Fruit fly (Drosophila melanogaster) whole organism, embryonic: ENCODE data around the gene Vha68-1.
A peak's percentile ranks its signal among the peaks of the same experiment; 100 is the strongest.

ENCODE experiments used
- ATbp ChIP-seq: fragments of 200-800 bp; sonication (Bioruptor generic); optimal IDR thresholded peaks from 2 replicates; lab custom pipeline; 2017; ENCODE audit warnings: missing biosample characterization, mild to moderate bottlenecking, missing genetic modification characterization, missing genetic modification reagents
- CG10147 ChIP-seq: fragments of 200-800 bp; sonication (Bioruptor generic); optimal IDR thresholded peaks from 2 replicates; lab custom pipeline; 2019; ENCODE audit warnings: missing biosample characterization, mild to moderate bottlenecking, missing genetic modification characterization, moderate library complexity
- CG11398 ChIP-seq: fragments of 200-800 bp; sonication (Bioruptor generic); optimal IDR thresholded peaks from 2 replicates; lab custom pipeline; 2016; ENCODE audit warnings: missing biosample characterization, missing genetic modification characterization
- CG12219 ChIP-seq: fragments of 200-800 bp; sonication (Bioruptor generic); optimal IDR thresholded peaks from 3 replicates; lab custom pipeline; 2018; ENCODE audit warnings: missing biosample characterization, mild to moderate bottlenecking, missing genetic modification characterization
- CG12236 ChIP-seq: fragments of 200-800 bp; sonication (Bioruptor generic); optimal IDR thresholded peaks from 2 replicates; lab custom pipeline; 2016; ENCODE audit warnings: missing biosample characterization, missing genetic modification characterization
- CG13624 ChIP-seq: fragments of 200-800 bp; sonication (Bioruptor generic); optimal IDR thresholded peaks from 2 replicates; lab custom pipeline; 2016; ENCODE audit warnings: missing biosample characterization, missing genetic modification characterization
- CG13894 ChIP-seq: fragments of 200-800 bp; sonication (Bioruptor generic); optimal IDR thresholded peaks from 3 replicates; lab custom pipeline; 2018; ENCODE audit warnings: missing biosample characterization, mild to moderate bottlenecking, missing genetic modification characterization, moderate library complexity
- CG14014 ChIP-seq: fragments of 200-800 bp; sonication (Bioruptor generic); IDR thresholded peaks from 2 replicates; pipeline ENCODE4 v1.3.6; 2022; ENCODE audit warnings: missing biosample characterization, missing genetic modification characterization
- CG15514 ChIP-seq: fragments of 200-800 bp; sonication (Bioruptor generic); optimal IDR thresholded peaks from 3 replicates; lab custom pipeline; 2017; ENCODE audit warnings: missing biosample characterization, missing genetic modification characterization, mild to moderate bottlenecking, moderate library complexity, missing genetic modification reagents
- CG18262 ChIP-seq: fragments of 200-800 bp; optimal IDR thresholded peaks from 3 replicates; lab custom pipeline; 2019; ENCODE audit warnings: missing biosample characterization, mild to moderate bottlenecking, missing genetic modification characterization, moderate library complexity
- CG2129 ChIP-seq: fragments of 200-800 bp; sonication (Bioruptor generic); IDR thresholded peaks from 2 replicates; pipeline ENCODE4 v1.3.6; 2022; ENCODE audit warnings: missing biosample characterization, missing genetic modification characterization; ENCODE audit not compliant: partially characterized antibody
- CG2678 ChIP-seq: fragments of 200-800 bp; sonication (Bioruptor generic); optimal IDR thresholded peaks from 3 replicates; lab custom pipeline; 2019; ENCODE audit warnings: missing biosample characterization, mild to moderate bottlenecking, missing genetic modification characterization, moderate library complexity
- CG32767 ChIP-seq: fragments of 200-800 bp; sonication (Bioruptor generic); IDR thresholded peaks from 2 replicates; pipeline ENCODE4 v1.3.6; 2022; ENCODE audit warnings: missing biosample characterization, missing genetic modification characterization
- CG33213 ChIP-seq: fragments of 200-800 bp; sonication (Bioruptor generic); optimal IDR thresholded peaks from 3 replicates; lab custom pipeline; 2016; ENCODE audit warnings: missing biosample characterization, missing genetic modification characterization
- CG4404 ChIP-seq: fragments of 200-800 bp; sonication (Bioruptor generic); IDR thresholded peaks from 2 replicates; pipeline ENCODE4 v1.3.6; 2022; ENCODE audit warnings: missing biosample characterization, missing genetic modification characterization
- CG7839 ChIP-seq: fragments of 200-800 bp; sonication (Bioruptor generic); optimal IDR thresholded peaks from 3 replicates; lab custom pipeline; 2018; ENCODE audit warnings: missing biosample characterization, mild to moderate bottlenecking, missing genetic modification characterization, moderate library complexity
- CG7928 ChIP-seq: fragments of 200-800 bp; sonication (Bioruptor generic); optimal IDR thresholded peaks from 2 replicates; lab custom pipeline; 2017; ENCODE audit warnings: missing biosample characterization, mild to moderate bottlenecking, missing genetic modification characterization
- CG7963 ChIP-seq: fragments of 200-800 bp; sonication (Bioruptor generic); IDR thresholded peaks from 3 replicates; pipeline ENCODE4 v1.3.6; 2022; ENCODE audit warnings: missing biosample characterization, missing genetic modification characterization; ENCODE audit not compliant: partially characterized antibody
- CG8765 ChIP-seq: fragments of 200-800 bp; sonication (Bioruptor generic); IDR thresholded peaks from 2 replicates; pipeline ENCODE4 v1.3.6; 2022; ENCODE audit warnings: missing biosample characterization, missing genetic modification characterization
- CG9215 ChIP-seq: fragments of 200-800 bp; sonication (Bioruptor generic); IDR thresholded peaks from 2 replicates; pipeline ENCODE4 v1.3.6; 2022; ENCODE audit warnings: missing biosample characterization, missing genetic modification characterization
- D19B ChIP-seq: fragments of 200-800 bp; sonication (Bioruptor generic); optimal IDR thresholded peaks from 2 replicates; lab custom pipeline; 2017; ENCODE audit warnings: missing biosample characterization, mild to moderate bottlenecking, missing genetic modification characterization
- Ets97D ChIP-seq: fragments of 200-800 bp; sonication (Bioruptor generic); optimal IDR thresholded peaks from 3 replicates; lab custom pipeline; 2016; ENCODE audit warnings: missing biosample characterization, missing genetic modification characterization
- Hey ChIP-seq: fragments of 200-800 bp; sonication (Bioruptor generic); optimal IDR thresholded peaks from 3 replicates; lab custom pipeline; 2018; ENCODE audit warnings: missing biosample characterization, mild to moderate bottlenecking, missing genetic modification characterization
- Hr51 ChIP-seq, 2 experiments: fragments of 200-800 bp; sonication (Bioruptor generic); optimal IDR thresholded peaks; 2 replicates in 1 of 2; 3 replicates in 1 of 2; lab custom pipeline; 2016 to 2018; ENCODE audit warnings: missing biosample characterization in 2 of 2, missing genetic modification characterization in 2 of 2, mild to moderate bottlenecking in 1 of 2, moderate library complexity in 1 of 2
- Meics ChIP-seq: fragments of 200-800 bp; sonication (Bioruptor generic); optimal IDR thresholded peaks from 2 replicates; lab custom pipeline; 2017; ENCODE audit warnings: missing biosample characterization, mild to moderate bottlenecking, missing genetic modification characterization
- Myb ChIP-seq: fragments of 200-800 bp; sonication (Bioruptor generic); optimal IDR thresholded peaks from 2 replicates; lab custom pipeline; 2016; ENCODE audit warnings: missing biosample characterization, missing genetic modification characterization
- Tbp ChIP-seq: fragments of >200 bp; optimal IDR thresholded peaks from 2 replicates; lab custom pipeline; 2018; ENCODE audit warnings: missing biosample characterization, missing genetic modification characterization
- bcd ChIP-seq: fragments of 200-800 bp; sonication (Bioruptor generic); optimal IDR thresholded peaks from 2 replicates; lab custom pipeline; 2017; ENCODE audit warnings: missing biosample characterization, mild to moderate bottlenecking, missing genetic modification characterization
- bigmax ChIP-seq: fragments of 200-800 bp; sonication (Bioruptor generic); optimal IDR thresholded peaks from 2 replicates; lab custom pipeline; 2018; ENCODE audit warnings: missing biosample characterization, mild to moderate bottlenecking, missing genetic modification characterization
- caup ChIP-seq: fragments of 200-800 bp; sonication (Bioruptor generic); optimal IDR thresholded peaks from 3 replicates; lab custom pipeline; 2017; ENCODE audit warnings: missing biosample characterization, mild to moderate bottlenecking, missing genetic modification characterization, moderate library complexity; ENCODE audit not compliant: severe bottlenecking
- crp ChIP-seq, 2 experiments: fragments of 200-800 bp; sonication (Bioruptor generic); optimal IDR thresholded peaks; 2 replicates in 1 of 2; 3 replicates in 1 of 2; lab custom pipeline; 2017; ENCODE audit warnings: missing biosample characterization in 2 of 2, missing genetic modification characterization in 2 of 2, mild to moderate bottlenecking in 1 of 2, moderate library complexity in 1 of 2
- dimm ChIP-seq: fragments of 200-800 bp; sonication (Bioruptor generic); IDR thresholded peaks from 2 replicates; pipeline ENCODE4 v1.3.6; 2022; ENCODE audit warnings: missing biosample characterization, missing genetic modification characterization
- dmrt99B ChIP-seq: fragments of 200-800 bp; sonication (Bioruptor generic); optimal IDR thresholded peaks from 2 replicates; lab custom pipeline; 2018; ENCODE audit warnings: missing biosample characterization, mild to moderate bottlenecking, missing genetic modification characterization, moderate library complexity
- ems ChIP-seq: fragments of 200-800 bp; sonication (Bioruptor generic); optimal IDR thresholded peaks from 3 replicates; lab custom pipeline; 2016; ENCODE audit warnings: missing biosample characterization, missing genetic modification characterization
- esg ChIP-seq: fragments of 200-800 bp; sonication (Bioruptor generic); conservative IDR thresholded peaks from 2 replicates; pipeline ENCODE4 v1.3.6; 2022; ENCODE audit warnings: missing biosample characterization, missing genetic modification characterization
- fd3F ChIP-seq: fragments of 200-800 bp; sonication (Bioruptor generic); optimal IDR thresholded peaks from 2 replicates; lab custom pipeline; 2018; ENCODE audit warnings: missing biosample characterization, mild to moderate bottlenecking, missing genetic modification characterization, moderate library complexity
- gcm2 ChIP-seq: fragments of 200-800 bp; sonication (Bioruptor generic); optimal IDR thresholded peaks from 2 replicates; lab custom pipeline; 2016; ENCODE audit warnings: missing biosample characterization, missing genetic modification characterization
- grau ChIP-seq: fragments of 200-800 bp; optimal IDR thresholded peaks from 3 replicates; lab custom pipeline; 2019; ENCODE audit warnings: missing biosample characterization, mild to moderate bottlenecking, missing genetic modification characterization, moderate library complexity
- nmo ChIP-seq: fragments of 200-800 bp; sonication (Bioruptor generic); optimal IDR thresholded peaks from 2 replicates; lab custom pipeline; 2018; ENCODE audit warnings: missing biosample characterization, mild to moderate bottlenecking, missing genetic modification characterization, moderate library complexity
- otp ChIP-seq: fragments of 200-800 bp; sonication (Bioruptor generic); IDR thresholded peaks from 3 replicates; pipeline ENCODE4, ENCODE4 v1.3.6; 2022; ENCODE audit warnings: missing biosample characterization, missing genetic modification characterization
- pita ChIP-seq: fragments of 200-800 bp; sonication (Bioruptor generic); optimal IDR thresholded peaks from 2 replicates; lab custom pipeline; 2017; ENCODE audit warnings: missing biosample characterization, mild to moderate bottlenecking, missing genetic modification characterization
- pum ChIP-seq: fragments of 200-800 bp; sonication (Bioruptor generic); optimal IDR thresholded peaks from 2 replicates; lab custom pipeline; 2016; ENCODE audit warnings: missing biosample characterization, missing genetic modification characterization
- sd ChIP-seq: fragments of 200-800 bp; sonication (Bioruptor generic); optimal IDR thresholded peaks from 3 replicates; lab custom pipeline; 2018; ENCODE audit warnings: missing biosample characterization, mild to moderate bottlenecking, missing genetic modification characterization, moderate library complexity
- sens-2 ChIP-seq: fragments of 200-800 bp; sonication (Bioruptor generic); IDR thresholded peaks from 2 replicates; pipeline ENCODE4 v1.3.6; 2022; ENCODE audit warnings: missing biosample characterization, missing genetic modification characterization
- so ChIP-seq: fragments of 200-800 bp; sonication (Bioruptor generic); IDR thresholded peaks from 3 replicates; pipeline ENCODE4 v1.3.6; 2022; ENCODE audit warnings: missing biosample characterization, missing genetic modification characterization
- sqz ChIP-seq: fragments of 200-800 bp; sonication (Bioruptor generic); optimal IDR thresholded peaks from 3 replicates; lab custom pipeline; 2018; ENCODE audit warnings: missing biosample characterization, mild to moderate bottlenecking, missing genetic modification characterization
- tll ChIP-seq, 2 experiments: fragments of 200-800 bp in 1 of 2; fragments of >200 bp in 1 of 2; sonication (Bioruptor generic) in 1 of 2; optimal IDR thresholded peaks; 2 replicates each; lab custom pipeline; 2017 to 2019; ENCODE audit warnings: missing biosample characterization in 2 of 2, missing genetic modification characterization in 2 of 2, mild to moderate bottlenecking in 1 of 2, moderate library complexity in 1 of 2
- tna ChIP-seq: fragments of 200-800 bp; sonication (Bioruptor generic); IDR thresholded peaks from 2 replicates; pipeline ENCODE4 v1.3.6; 2022; ENCODE audit warnings: missing biosample characterization, missing genetic modification characterization; ENCODE audit not compliant: partially characterized antibody
- unpg ChIP-seq: fragments of 200-800 bp; sonication (Bioruptor generic); optimal IDR thresholded peaks from 3 replicates; lab custom pipeline; 2018; ENCODE audit warnings: missing biosample characterization, mild to moderate bottlenecking, missing genetic modification characterization, moderate library complexity
- zen2 ChIP-seq: fragments of 200-800 bp; sonication (Bioruptor generic); IDR thresholded peaks from 3 replicates; pipeline ENCODE4 v1.3.6; 2022; ENCODE audit warnings: missing biosample characterization, missing genetic modification characterization; ENCODE audit not compliant: partially characterized antibody

The Vha68-1 gene

dm6 chr2L:13049136-13049535, 45.2 kb upstream of the Vha68-1 start (continued):
- TF ChIP-seq crp (GFP tag; optimal IDR thresholded peaks at IDR 0.05; lab: Kevin White, UChicago) (no peak), fd3F (GFP tag; lab: Kevin White, UChicago) (no peak), tna (GFP tag; lab: Robert Waterston, UW) (no peak), CG9215 (GFP tag; lab: Robert Waterston, UW) (0 out of 2 replicates have a peak, but pooled peaks have one; percentile 23), Hr51 (GFP tag; optimal IDR thresholded peaks at IDR 0.05; lab: Kevin White, UChicago) (peak in 1 of 2 experiments; percentile 21), pita (GFP tag; lab: Kevin White, UChicago) (no peak), unpg (GFP tag; lab: Kevin White, UChicago) (no peak), CG10147 (peak; percentile 14), bcd (GFP tag; lab: Kevin White, UChicago) (no peak), CG11398 (no peak), sens-2 (no peak), CG12219 (GFP tag; lab: Kevin White, UChicago) (no peak), CG4404 (peak; percentile 29; the same call in 1 of the 2 replicates), CG8765 (GFP tag; lab: Robert Waterston, UW) (no peak), caup (GFP tag; lab: Kevin White, UChicago) (peak; percentile 7), CG2129 (GFP tag; lab: Robert Waterston, UW) (no peak), CG15514 (GFP tag; lab: Kevin White, UChicago) (peak; percentile 32), Meics (peak; percentile 37), ems (GFP tag; lab: Kevin White, UChicago) (no peak), ATbp (GFP tag; lab: Kevin White, UChicago) (no peak), sd (no peak), otp (GFP tag; lab: Robert Waterston, UW) (no peak), bigmax (no peak), gcm2 (no peak), zen2 (GFP tag; lab: Robert Waterston, UW) (no peak), CG33213 (GFP tag; lab: Kevin White, UChicago) (no peak), Myb (GFP tag; lab: Kevin White, UChicago) (no peak), esg (GFP tag; lab: Robert Waterston, UW) (no peak), grau (tag; lab: Kevin White, UChicago) (no peak), CG7839 (tag; lab: Kevin White, UChicago) (peak; percentile 24), CG13894 (tag; lab: Kevin White, UChicago) (peak; percentile 54), pum (no peak), CG7928 (GFP tag; lab: Kevin White, UChicago) (no peak), Ets97D (GFP tag; lab: Kevin White, UChicago) (no peak), CG18262 (tag; lab: Kevin White, UChicago) (no peak), CG2678 (tag; lab: Kevin White, UChicago) (peak; percentile 54), dmrt99B (tag; lab: Kevin White, UChicago) (peak; percentile 10), Hey (tag; lab: Kevin White, UChicago) (no peak), CG13624 (no peak), Tbp (GFP tag; lab: Kevin White, UChicago) (no peak), CG12236 (GFP tag; lab: Kevin White, UChicago) (no peak), D19B (no peak), so (GFP tag; lab: Robert Waterston, UW) (no peak), CG32767 (GFP tag; lab: Robert Waterston, UW) (no peak), nmo (GFP tag; lab: Kevin White, UChicago) (no peak), CG14014 (GFP tag; lab: Robert Waterston, UW) (peak; percentile 32; the same call in 1 of the 2 replicates), sqz (no peak), tll (GFP tag; optimal IDR thresholded peaks at IDR 0.05; lab: Kevin White, UChicago) (no peak), CG7963 (GFP tag; lab: Robert Waterston, UW) (no peak), dimm (GFP tag; lab: Robert Waterston, UW) (no peak)
